3 worm cellular contexts compared by ENCODE assay signal in genomic region chrIV:16388136-16388635, ce11.
TF ChIP-seq lines count a peak whose summit lies in the region.

No protein-coding gene starts in this region.

TF ChIP-seq in whole organism, L1 larva, 84 proteins besides CTCF, POLR2A, EP300 and RAD21 (continued from another document and continues in another):
- TF ChIP-seq F16B12.6 (tag; optimal IDR thresholded peaks at IDR 0.05; lab: Kevin White, UChicago) (no peak), mdl-1 (tag; optimal IDR thresholded peaks at IDR 0.05; lab: Kevin White, UChicago) (peak in 1 of 2 experiments; percentile 21), snu-23 (GFP tag; optimal IDR thresholded peaks at IDR 0.05; lab: Kevin White, UChicago) (peak; percentile 66), ztf-4 (tag; optimal IDR thresholded peaks at IDR 0.05; lab: Kevin White, UChicago) (no peak), C34B4.2 (tag; optimal IDR thresholded peaks at IDR 0.05; lab: Kevin White, UChicago) (no peak), zip-4 (GFP tag; optimal IDR thresholded peaks at IDR 0.05; lab: Kevin White, UChicago) (no peak), nhr-47 (tag; optimal IDR thresholded peaks at IDR 0.05; lab: Kevin White, UChicago) (peak; percentile 63), elt-2 (tag; optimal IDR thresholded peaks at IDR 0.05; lab: Kevin White, UChicago) (peak; percentile 9), hlh-4 (tag; optimal IDR thresholded peaks at IDR 0.05; lab: Kevin White, UChicago) (no peak), nhr-85 (tag; lab: Kevin White, UChicago) (peak; percentile 76), Y116A8C.19 (tag; optimal IDR thresholded peaks at IDR 0.05; lab: Kevin White, UChicago; ENCODE audit: borderline replicate concordance) (no peak), unc-98 (GFP tag; IDR thresholded peaks at IDR 0.05; lab: Robert Waterston, UW) (no peak), nhr-237 (tag; optimal IDR thresholded peaks at IDR 0.05; lab: Kevin White, UChicago) (no peak), nhr-90 (tag; optimal IDR thresholded peaks at IDR 0.05; lab: Kevin White, UChicago; ENCODE audit: poor library complexity) (peak; percentile 44), mep-1 (tag; optimal IDR thresholded peaks at IDR 0.05; lab: Kevin White, UChicago) (peak; percentile 17), fkh-4 (tag; optimal IDR thresholded peaks at IDR 0.05; lab: Kevin White, UChicago; ENCODE audit: borderline replicate concordance) (peak; percentile 70), fkh-10 (GFP tag; optimal IDR thresholded peaks at IDR 0.05; lab: Kevin White, UChicago) (no peak), ama-1 (optimal IDR thresholded peaks at IDR 0.05; lab: Kevin White, UChicago) (no peak), lir-3 (tag; optimal IDR thresholded peaks at IDR 0.05; lab: Kevin White, UChicago; ENCODE audit: poor library complexity) (no peak), tbx-2 (tag; optimal IDR thresholded peaks at IDR 0.05; lab: Kevin White, UChicago) (peak; percentile 25), efl-3 (GFP tag; optimal IDR thresholded peaks at IDR 0.05; lab: Kevin White, UChicago) (no peak), grh-1 (GFP tag; IDR thresholded peaks at IDR 0.05; lab: Robert Waterston, UW) (no peak), ceh-82 (tag; optimal IDR thresholded peaks at IDR 0.05; lab: Kevin White, UChicago) (peak in 2 of 3 experiments; percentile 19 to 43), lin-14 (GFP tag; optimal IDR thresholded peaks at IDR 0.05; lab: Kevin White, UChicago) (peak; percentile 17), efl-1 (optimal IDR thresholded peaks at IDR 0.05; lab: Kevin White, UChicago) (peak; percentile 7 to 43), efl-1 (GFP tag; optimal IDR thresholded peaks at IDR 0.05 in 1 of 2; lab: Kevin White, UChicago) (peak; percentile 23 to 93), nhr-11 (tag; optimal IDR thresholded peaks at IDR 0.05; lab: Kevin White, UChicago) (no peak), irx-1 (tag; optimal IDR thresholded peaks at IDR 0.05; lab: Kevin White, UChicago) (peak; percentile 40), dpl-1 (GFP tag; optimal IDR thresholded peaks at IDR 0.05; lab: Kevin White, UChicago) (peak in 1 of 3 experiments; percentile 33), nhr-20 (tag; optimal IDR thresholded peaks at IDR 0.05; lab: Kevin White, UChicago) (peak; percentile 28), dsc-1 (tag; optimal IDR thresholded peaks at IDR 0.05; lab: Kevin White, UChicago) (peak; percentile 81), fkh-8 (tag; optimal IDR thresholded peaks at IDR 0.05; lab: Kevin White, UChicago) (peak; percentile 45), lin-39 (tag; optimal IDR thresholded peaks at IDR 0.05; lab: Kevin White, UChicago) (no peak), ces-1 (GFP tag; optimal IDR thresholded peaks at IDR 0.05; lab: Kevin White, UChicago) (no peak), mef-2 (tag; optimal IDR thresholded peaks at IDR 0.05; lab: Kevin White, UChicago) (no peak), mab-9 (GFP tag; IDR thresholded peaks at IDR 0.05; lab: Robert Waterston, UW) (no peak), unc-86 (tag; optimal IDR thresholded peaks at IDR 0.05; lab: Kevin White, UChicago) (peak; percentile 11), hlh-17 (GFP tag; optimal IDR thresholded peaks at IDR 0.05; lab: Kevin White, UChicago; ENCODE audit: borderline replicate concordance) (no peak), sup-37 (GFP tag; optimal IDR thresholded peaks at IDR 0.05; lab: Kevin White, UChicago) (no peak), nhr-71 (tag; optimal IDR thresholded peaks at IDR 0.05; lab: Kevin White, UChicago) (peak; percentile 51), zag-1 (tag; optimal IDR thresholded peaks at IDR 0.05; lab: Kevin White, UChicago) (no peak), snpc-4 (tag; optimal IDR thresholded peaks at IDR 0.05; lab: Kevin White, UChicago) (no peak), nhr-19 (GFP tag; conservative IDR thresholded peaks at IDR 0.05; lab: Robert Waterston, UW) (peak; percentile 45), rnt-1 (tag; optimal IDR thresholded peaks at IDR 0.05; lab: Kevin White, UChicago) (peak; percentile 65)

TF ChIP-seq in whole organism, L3 larva, 47 proteins besides CTCF, POLR2A, EP300 and RAD21 (continued from another document):
- TF ChIP-seq nhr-28 (tag; optimal IDR thresholded peaks at IDR 0.05; lab: Kevin White, UChicago) = no peak
- TF ChIP-seq ceh-82 (tag; optimal IDR thresholded peaks at IDR 0.05; lab: Kevin White, UChicago) = no peak
- TF ChIP-seq mdl-1 (tag; optimal IDR thresholded peaks at IDR 0.05; lab: Kevin White, UChicago) = no peak
- peak; percentile 77 for TF ChIP-seq hmg-11 (tag; optimal IDR thresholded peaks at IDR 0.05; lab: Kevin White, UChicago)
- TF ChIP-seq ceh-16 (tag; optimal IDR thresholded peaks at IDR 0.05; lab: Kevin White, UChicago) = no peak
- TF ChIP-seq ZK546.5 (tag; optimal IDR thresholded peaks at IDR 0.05; lab: Kevin White, UChicago) = no peak
- TF ChIP-seq pqm-1 (tag; optimal IDR thresholded peaks at IDR 0.05; lab: Kevin White, UChicago) = no peak
- TF ChIP-seq nhr-76 (tag; optimal IDR thresholded peaks at IDR 0.05; lab: Kevin White, UChicago) = no peak
- no peak for TF ChIP-seq elt-3 (tag; optimal IDR thresholded peaks at IDR 0.05; lab: Kevin White, UChicago)
- TF ChIP-seq R02D3.7 (tag; optimal IDR thresholded peaks at IDR 0.05; lab: Kevin White, UChicago) = no peak
- TF ChIP-seq ceh-28 (tag; optimal IDR thresholded peaks at IDR 0.05; lab: Kevin White, UChicago) = no peak
- no peak for TF ChIP-seq egl-5 (tag; optimal IDR thresholded peaks at IDR 0.05; lab: Kevin White, UChicago)
- no peak for TF ChIP-seq nhr-67 (tag; optimal IDR thresholded peaks at IDR 0.05; lab: Kevin White, UChicago)
- no peak for TF ChIP-seq ztf-11 (tag; optimal IDR thresholded peaks at IDR 0.05; lab: Kevin White, UChicago)
- no peak for TF ChIP-seq ceh-9 (tag; optimal IDR thresholded peaks at IDR 0.05; lab: Kevin White, UChicago)
- no peak for TF ChIP-seq tbx-2 (tag; optimal IDR thresholded peaks at IDR 0.05; lab: Kevin White, UChicago)
- TF ChIP-seq fkh-10 (GFP tag; optimal IDR thresholded peaks at IDR 0.05; lab: Kevin White, UChicago) = no peak
- TF ChIP-seq sea-2 (GFP tag; optimal IDR thresholded peaks at IDR 0.05; lab: Kevin White, UChicago) = no peak
- peak; percentile 2 for TF ChIP-seq elt-2 (tag; optimal IDR thresholded peaks at IDR 0.05; lab: Kevin White, UChicago)
- no peak for TF ChIP-seq elt-1 (tag; optimal IDR thresholded peaks at IDR 0.05; lab: Kevin White, UChicago)
- TF ChIP-seq fkh-2 (tag; optimal IDR thresholded peaks at IDR 0.05; lab: Kevin White, UChicago) = no peak
- no peak for TF ChIP-seq nhr-23 (tag; optimal IDR thresholded peaks at IDR 0.05; lab: Kevin White, UChicago)
- TF ChIP-seq ztf-4 (tag; optimal IDR thresholded peaks at IDR 0.05; lab: Kevin White, UChicago) = no peak

TF ChIP-seq in whole organism, young adult, 124 proteins besides CTCF, POLR2A, EP300 and RAD21 (continued from another document and continues in another):
- TF ChIP-seq snpc-4 (GFP tag; optimal IDR thresholded peaks at IDR 0.05; lab: Kevin White, UChicago) (peak; percentile 86), snpc-4 (tag; optimal IDR thresholded peaks at IDR 0.05; lab: Kevin White, UChicago) (peak in 3 of 4 experiments; percentile 90 to 96 (median 92)), ama-1 (optimal IDR thresholded peaks at IDR 0.05; lab: Kevin White, UChicago) (no peak), ama-1 (GFP tag; optimal IDR thresholded peaks at IDR 0.05; lab: Kevin White, UChicago) (peak; percentile 4 to 32), Y56A3A.18 (GFP tag; IDR thresholded peaks at IDR 0.05; lab: Robert Waterston, UW) (no peak), cebp-2 (GFP tag; IDR thresholded peaks at IDR 0.05; lab: Robert Waterston, UW) (no peak), let-526 (GFP tag; IDR thresholded peaks at IDR 0.05; lab: Robert Waterston, UW) (no peak), sdz-38 (tag; optimal IDR thresholded peaks at IDR 0.05; lab: Kevin White, UChicago) (no peak), nhr-179 (tag; optimal IDR thresholded peaks at IDR 0.05; lab: Kevin White, UChicago) (no peak), mxl-1 (tag; optimal IDR thresholded peaks at IDR 0.05; lab: Kevin White, UChicago) (no peak), egrh-3 (GFP tag; IDR thresholded peaks at IDR 0.05; lab: Robert Waterston, UW) (0 out of 2 replicates have a peak, but pooled peaks have one; percentile 29), ztf-25 (GFP tag; IDR thresholded peaks at IDR 0.05; lab: Robert Waterston, UW) (0 out of 2 replicates have a peak, but pooled peaks have one; percentile 50), mes-4 (tag; optimal IDR thresholded peaks at IDR 0.05; lab: Kevin White, UChicago) (no peak), lsl-1 (GFP tag; optimal IDR thresholded peaks at IDR 0.05; lab: Kevin White, UChicago) (no peak), Y53G8AR.9 (GFP tag; conservative IDR thresholded peaks at IDR 0.05; lab: Robert Waterston, UW) (0 out of 2 replicates have a peak, but pooled peaks have one; percentile 59), B0336.3 (GFP tag; IDR thresholded peaks at IDR 0.05; lab: Robert Waterston, UW) (no peak), ceh-100 (GFP tag; IDR thresholded peaks at IDR 0.05; lab: Robert Waterston, UW) (no peak), B0019.2 (GFP tag; conservative IDR thresholded peaks at IDR 0.05; lab: Robert Waterston, UW) (no peak), dpff-1 (tag; optimal IDR thresholded peaks at IDR 0.05; lab: Kevin White, UChicago) (no peak), F37B4.10 (GFP tag; IDR thresholded peaks at IDR 0.05; lab: Robert Waterston, UW) (no peak), nhr-90 (tag; optimal IDR thresholded peaks at IDR 0.05; lab: Kevin White, UChicago) (peak; percentile 55), B0035.1 (tag; optimal IDR thresholded peaks at IDR 0.05; lab: Kevin White, UChicago) (no peak), mcd-1 (GFP tag; IDR thresholded peaks at IDR 0.05; lab: Robert Waterston, UW) (peak; percentile 76), aptf-3 (GFP tag; IDR thresholded peaks at IDR 0.05; lab: Robert Waterston, UW) (no peak), akir-1 (GFP tag; optimal IDR thresholded peaks at IDR 0.05; lab: Kevin White, UChicago) (no peak), ZK185.1 (tag; optimal IDR thresholded peaks at IDR 0.05; lab: Kevin White, UChicago; ENCODE audit: poor library complexity, severe bottlenecking) (peak; percentile 58), atf-7 (tag; optimal IDR thresholded peaks at IDR 0.05; lab: Kevin White, UChicago) (no peak), T26A5.8 (tag; optimal IDR thresholded peaks at IDR 0.05; lab: Kevin White, UChicago) (no peak), madf-8 (GFP tag; conservative IDR thresholded peaks at IDR 0.05; lab: Robert Waterston, UW) (no peak), ets-4 (GFP tag; optimal IDR thresholded peaks at IDR 0.05; lab: Kevin White, UChicago) (no peak), pbrm-1 (GFP tag; IDR thresholded peaks at IDR 0.05; lab: Robert Waterston, UW) (peak; percentile 67; the same call in 1 of the 2 replicates), Y95B8A.8 (GFP tag; IDR thresholded peaks at IDR 0.05; lab: Robert Waterston, UW) (no peak), sea-2 (GFP tag; IDR thresholded peaks at IDR 0.05; lab: Robert Waterston, UW) (no peak), F57A8.1 (GFP tag; optimal IDR thresholded peaks at IDR 0.05; lab: Kevin White, UChicago) (no peak), sptf-2 (GFP tag; optimal IDR thresholded peaks at IDR 0.05; lab: Kevin White, UChicago) (no peak), egl-18 (GFP tag; IDR thresholded peaks at IDR 0.05; lab: Robert Waterston, UW) (no peak), gei-17 (GFP tag; optimal IDR thresholded peaks at IDR 0.05; lab: Kevin White, UChicago) (no peak), attf-5 (GFP tag; optimal IDR thresholded peaks at IDR 0.05; lab: Kevin White, UChicago) (peak; percentile 57), lin-40 (tag; optimal IDR thresholded peaks at IDR 0.05; lab: Kevin White, UChicago) (peak; percentile 24), ztf-28 (GFP tag; IDR thresholded peaks at IDR 0.05; lab: Robert Waterston, UW) (no peak), lin-35 (GFP tag; optimal IDR thresholded peaks at IDR 0.05; lab: Kevin White, UChicago) (no peak), F55B11.4 (tag; optimal IDR thresholded peaks at IDR 0.05; lab: Kevin White, UChicago; ENCODE audit: borderline replicate concordance, insufficient read depth) (no peak), pha-4 (tag; optimal IDR thresholded peaks at IDR 0.05; lab: Kevin White, UChicago) (no peak), die-1 (tag; optimal IDR thresholded peaks at IDR 0.05; lab: Kevin White, UChicago) (peak; percentile 79), unc-62 (GFP tag; optimal IDR thresholded peaks at IDR 0.05; lab: Kevin White, UChicago) (no peak), nhr-80 (tag; optimal IDR thresholded peaks at IDR 0.05; lab: Kevin White, UChicago) (no peak), rpc-1 (optimal IDR thresholded peaks at IDR 0.05; lab: Kevin White, UChicago) (peak; percentile 68), rpc-1 (tag; optimal IDR thresholded peaks at IDR 0.05; lab: Kevin White, UChicago) (peak; percentile 74), lin-54 (GFP tag; optimal IDR thresholded peaks at IDR 0.05; lab: Kevin White, UChicago) (peak; percentile 42), bed-2 (GFP tag; IDR thresholded peaks at IDR 0.05; lab: Robert Waterston, UW) (no peak), F39B2.1 (GFP tag; IDR thresholded peaks at IDR 0.05; lab: Robert Waterston, UW) (no peak), D2030.7 (GFP tag; IDR thresholded peaks at IDR 0.05; lab: Robert Waterston, UW) (peak; percentile 68), dpl-1 (GFP tag; optimal IDR thresholded peaks at IDR 0.05; lab: Kevin White, UChicago) (no peak), tbp1 (GFP tag; optimal IDR thresholded peaks at IDR 0.05; lab: Kevin White, UChicago) (peak; percentile 97), nfya-1 (tag; optimal IDR thresholded peaks at IDR 0.05; lab: Kevin White, UChicago; ENCODE audit: borderline replicate concordance, insufficient read depth) (no peak), nfya-2 (GFP tag; IDR thresholded peaks at IDR 0.05; lab: Robert Waterston, UW) (no peak), cebp-1 (GFP tag; IDR thresholded peaks at IDR 0.05; lab: Robert Waterston, UW) (no peak), cebp-1 (tag; optimal IDR thresholded peaks at IDR 0.05; lab: Kevin White, UChicago) (peak; percentile 43), hrde-1 (tag; optimal IDR thresholded peaks at IDR 0.05; lab: Kevin White, UChicago; ENCODE audit: borderline replicate concordance) (no peak), hlh-26 (GFP tag; conservative IDR thresholded peaks at IDR 0.05; lab: Robert Waterston, UW) (no peak), rcor-1 (GFP tag; IDR thresholded peaks at IDR 0.05; lab: Robert Waterston, UW) (0 out of 2 replicates have a peak, but pooled peaks have one; percentile 25), madf-6 (GFP tag; IDR thresholded peaks at IDR 0.05; lab: Robert Waterston, UW) (no peak), athp-1 (tag; optimal IDR thresholded peaks at IDR 0.05; lab: Kevin White, UChicago) (no peak), tlf-1 (GFP tag; optimal IDR thresholded peaks at IDR 0.05; lab: Kevin White, UChicago) (no peak), snpc-1.3 (tag; optimal IDR thresholded peaks at IDR 0.05; lab: Kevin White, UChicago; ENCODE audit: insufficient read depth) (peak; percentile 54), C06A6.2 (GFP tag; conservative IDR thresholded peaks at IDR 0.05; lab: Robert Waterston, UW) (no peak), egl-44 (GFP tag; IDR thresholded peaks at IDR 0.05; lab: Robert Waterston, UW) (no peak), ztf-26 (tag; optimal IDR thresholded peaks at IDR 0.05; lab: Kevin White, UChicago) (peak; percentile 1), ztf-3 (GFP tag; optimal IDR thresholded peaks at IDR 0.05; lab: Kevin White, UChicago) (no peak), lin-26 (GFP tag; IDR thresholded peaks at IDR 0.05; lab: Robert Waterston, UW) (peak; percentile 71; the same call in 1 of the 2 replicates), F10E7.11 (tag; optimal IDR thresholded peaks at IDR 0.05; lab: Kevin White, UChicago) (no peak), nhr-27 (tag; optimal IDR thresholded peaks at IDR 0.05; lab: Kevin White, UChicago) (no peak), mel-28 (tag; optimal IDR thresholded peaks at IDR 0.05; lab: Kevin White, UChicago; ENCODE audit: borderline replicate concordance) (no peak), ceh-58 (GFP tag; IDR thresholded peaks at IDR 0.05; lab: Robert Waterston, UW) (no peak), attf-6 (GFP tag; IDR thresholded peaks at IDR 0.05; lab: Robert Waterston, UW) (peak; percentile 96), nfyb-1 (GFP tag; IDR thresholded peaks at IDR 0.05; lab: Robert Waterston, UW) (0 out of 2 replicates have a peak, but pooled peaks have one; percentile 48)
